Fruit fly (Drosophila melanogaster) whole organism, adult: ENCODE data around the gene pav.

ENCODE experiments used
- CG14711 ChIP-seq: fragments of 200-800 bp; sonication (Bioruptor generic); optimal IDR thresholded peaks from 2 replicates; lab custom pipeline; 2018; ENCODE audit warnings: missing biosample characterization, mild to moderate bottlenecking, missing genetic modification characterization, moderate library complexity
- CG33017 ChIP-seq: fragments of 200-800 bp; sonication (Bioruptor generic); optimal IDR thresholded peaks from 2 replicates; lab custom pipeline; 2018; ENCODE audit warnings: missing biosample characterization, mild to moderate bottlenecking, missing genetic modification characterization, moderate library complexity
- CG7045 ChIP-seq: fragments of 200-800 bp; sonication (Bioruptor generic); optimal IDR thresholded peaks from 2 replicates; lab custom pipeline; 2017; ENCODE audit warnings: missing biosample characterization, mild to moderate bottlenecking, missing genetic modification characterization
- Clk ChIP-seq: fragments of 200-800 bp; sonication (Bioruptor generic); optimal IDR thresholded peaks from 2 replicates; lab custom pipeline; 2017; ENCODE audit warnings: missing biosample characterization, missing genetic modification characterization
- Hr96 ChIP-seq: fragments of 200-800 bp; sonication (Bioruptor generic); optimal IDR thresholded peaks from 2 replicates; lab custom pipeline; 2016; ENCODE audit warnings: missing biosample characterization, missing genetic modification characterization
- kay ChIP-seq: fragments of 200-800 bp; sonication (Bioruptor generic); peaks from one replicate; lab custom pipeline; 2016; ENCODE audit warnings: missing biosample characterization, missing genetic modification characterization, borderline replicate concordance
- tj ChIP-seq: fragments of 200-800 bp; sonication (Bioruptor generic); optimal IDR thresholded peaks from 3 replicates; lab custom pipeline; 2017; ENCODE audit warnings: missing biosample characterization, mild to moderate bottlenecking, missing genetic modification characterization, moderate library complexity

- TF ChIP-seq CG14711 (tag; lab: Kevin White, UChicago) (no peak), Hr96 (GFP tag; lab: Kevin White, UChicago) (no peak), CG33017 (tag; lab: Kevin White, UChicago) (no peak), tj (GFP tag; lab: Kevin White, UChicago) (no peak), CG7045 (GFP tag; lab: Kevin White, UChicago) (no peak), kay (no peak), Clk (GFP tag; lab: Kevin White, UChicago) (no peak)
Measured at dm6 chr3L:4211440-4211839, 31.1 kb upstream of the pav start, which contains the start of gene Cpr64Ab.
